Worm (Caenorhabditis elegans) whole organism, L1 larva: Measurements from ENCODE around the gene tin-10.

Experiments used
- C34B4.2 ChIP-seq: sonication (generic microtip); optimal IDR thresholded peaks from 2 replicates; lab custom pipeline; 2017; ENCODE audit warnings: mild to moderate bottlenecking, missing genetic modification characterization, missing compliant biosample characterization
- F16B12.6 ChIP-seq: fragments of 150-350 bp; optimal IDR thresholded peaks from 2 replicates; lab custom pipeline; 2014; ENCODE audit warnings: missing biosample characterization, missing genetic modification characterization
- Y116A8C.19 ChIP-seq: sonication (generic microtip); optimal IDR thresholded peaks from 2 replicates; lab custom pipeline; 2016; ENCODE audit warnings: missing compliant biosample characterization, missing genetic modification characterization, borderline replicate concordance
- ama-1 ChIP-seq: fragments of 150-350 bp; optimal IDR thresholded peaks from 2 replicates; lab custom pipeline; 2014
- ceh-63 ChIP-seq: fragments of 200-800 bp; sonication (Bioruptor generic); optimal IDR thresholded peaks from 2 replicates; lab custom pipeline; 2018; ENCODE audit warnings: mild to moderate bottlenecking, missing genetic modification characterization, missing compliant biosample characterization
- ceh-8 ChIP-seq: fragments of 200-800 bp; sonication (Bioruptor generic); optimal IDR thresholded peaks from 2 replicates; lab custom pipeline; 2018; ENCODE audit warnings: mild to moderate bottlenecking, missing genetic modification characterization, moderate library complexity, missing compliant biosample characterization
- ceh-82 ChIP-seq, 3 experiments: fragments of 150-350 bp in 1 of 3; sonication (generic microtip) in 2 of 3; optimal IDR thresholded peaks; 2 replicates each; lab custom pipeline; 2014 to 2017; ENCODE audit warnings: missing biosample characterization in 3 of 3, missing genetic modification characterization in 3 of 3
- ces-1 ChIP-seq: fragments of 150-350 bp; optimal IDR thresholded peaks from 2 replicates; lab custom pipeline; 2014; ENCODE audit warnings: missing biosample characterization, missing genetic modification reagents, missing genetic modification characterization
- efl-1 ChIP-seq, 4 experiments: fragments of 150-350 bp; optimal IDR thresholded peaks in 3 of 4; peaks in 1 of 4; 1 replicate in 1 of 4; 2 replicates in 3 of 4; lab custom pipeline; 2014; ENCODE audit warnings: missing biosample characterization in 2 of 4, missing genetic modification characterization in 2 of 4, missing genetic modification reagents in 2 of 4
- egl-13 ChIP-seq: sonication (generic microtip); optimal IDR thresholded peaks from 2 replicates; lab custom pipeline; 2016; ENCODE audit warnings: missing genotype, missing genetic modification reagents, missing genetic modification characterization, missing compliant biosample characterization
- elt-2 ChIP-seq: sonication (generic microtip); optimal IDR thresholded peaks from 2 replicates; lab custom pipeline; 2016; ENCODE audit warnings: missing genetic modification characterization, mild to moderate bottlenecking, inconsistent platforms, missing compliant biosample characterization, missing genetic modification reagents
- elt-3 ChIP-seq, 6 experiments: fragments of 150-350 bp in 1 of 6; sonication (generic microtip); optimal IDR thresholded peaks; 2 replicates each; lab custom pipeline; 2017 to 2018; ENCODE audit warnings: missing biosample characterization in 6 of 6, missing genetic modification characterization in 6 of 6, inconsistent platforms in 1 of 6
- fkh-8 ChIP-seq: sonication (generic microtip); optimal IDR thresholded peaks from 2 replicates; lab custom pipeline; 2016; ENCODE audit warnings: mild to moderate bottlenecking, missing genetic modification characterization, missing compliant biosample characterization
- fos-1 ChIP-seq: fragments of 150-350 bp; optimal IDR thresholded peaks from 2 replicates; lab custom pipeline; 2014; ENCODE audit warnings: missing biosample characterization, missing genetic modification characterization
- grh-1 ChIP-seq: fragments of 200-800 bp; sonication (Bioruptor generic); IDR thresholded peaks from 2 replicates; pipeline ENCODE4 v1.3.6; 2022; ENCODE audit warnings: missing genetic modification reagents, missing genetic modification characterization, missing compliant biosample characterization
- hlh-4 ChIP-seq: sonication (generic microtip); optimal IDR thresholded peaks from 2 replicates; lab custom pipeline; 2016; ENCODE audit warnings: mild to moderate bottlenecking, missing genetic modification characterization, missing compliant biosample characterization
- hpl-2 ChIP-seq: fragments of 150-350 bp; optimal IDR thresholded peaks from 2 replicates; lab custom pipeline; 2014; ENCODE audit warnings: missing biosample characterization, missing genetic modification reagents, missing genetic modification characterization
- irx-1 ChIP-seq: sonication (generic microtip); optimal IDR thresholded peaks from 2 replicates; lab custom pipeline; 2016; ENCODE audit warnings: missing genetic modification characterization, missing compliant biosample characterization
- isw-1 ChIP-seq: fragments of 200-800 bp; sonication (Bioruptor generic); IDR thresholded peaks from 2 replicates; pipeline ENCODE4 v1.3.6; 2022; ENCODE audit warnings: missing genetic modification characterization, missing compliant biosample characterization
- lin-14 ChIP-seq: fragments of 200-800 bp; sonication (Bioruptor generic); optimal IDR thresholded peaks from 2 replicates; lab custom pipeline; 2018; ENCODE audit warnings: mild to moderate bottlenecking, missing genetic modification characterization, moderate library complexity, missing compliant biosample characterization
- lin-15B ChIP-seq: fragments of 150-350 bp; sonication (generic microtip); optimal IDR thresholded peaks from 3 replicates; lab custom pipeline; 2014; ENCODE audit warnings: missing biosample characterization, missing genetic modification characterization
- lir-3 ChIP-seq: sonication (generic microtip); optimal IDR thresholded peaks from 2 replicates; lab custom pipeline; 2016; ENCODE audit warnings: mild to moderate bottlenecking, missing genetic modification characterization, moderate library complexity, missing compliant biosample characterization; ENCODE audit not compliant: poor library complexity
- lsy-2 ChIP-seq, 2 experiments: fragments of 150-350 bp; optimal IDR thresholded peaks; 2 replicates each; lab custom pipeline; 2014; ENCODE audit warnings: missing biosample characterization in 2 of 2, missing genetic modification characterization in 2 of 2
- mef-2 ChIP-seq: fragments of 150-350 bp; optimal IDR thresholded peaks from 2 replicates; lab custom pipeline; 2014; ENCODE audit warnings: missing biosample characterization, missing genetic modification characterization
- nhr-20 ChIP-seq: sonication (generic microtip); optimal IDR thresholded peaks from 2 replicates; lab custom pipeline; 2016; ENCODE audit warnings: mild to moderate bottlenecking, missing genetic modification characterization, missing compliant biosample characterization
- nhr-28 ChIP-seq: fragments of 150-350 bp; optimal IDR thresholded peaks from 2 replicates; lab custom pipeline; 2014; ENCODE audit warnings: missing biosample characterization, missing genetic modification characterization
- nhr-77 ChIP-seq: fragments of 150-350 bp; optimal IDR thresholded peaks from 2 replicates; lab custom pipeline; 2014; ENCODE audit warnings: missing biosample characterization, missing genetic modification characterization
- nhr-84 ChIP-seq: sonication (generic microtip); optimal IDR thresholded peaks from 2 replicates; lab custom pipeline; 2017; ENCODE audit warnings: missing biosample characterization, missing genetic modification characterization
- nhr-85 ChIP-seq: sonication (generic microtip); peaks from one replicate; lab custom pipeline; 2016; ENCODE audit warnings: missing genetic modification characterization, inconsistent platforms, missing compliant biosample characterization
- skn-1 ChIP-seq: fragments of 150-350 bp; optimal IDR thresholded peaks from 2 replicates; lab custom pipeline; 2014; ENCODE audit warnings: missing biosample characterization, missing genetic modification characterization
- snu-23 ChIP-seq: sonication (generic microtip); optimal IDR thresholded peaks from 2 replicates; lab custom pipeline; 2016; ENCODE audit warnings: missing genetic modification characterization, missing compliant biosample characterization
- tlp-1 ChIP-seq: fragments of 150-350 bp; optimal IDR thresholded peaks from 2 replicates; lab custom pipeline; 2014; ENCODE audit warnings: missing biosample characterization, missing genetic modification characterization
- unc-130 ChIP-seq: fragments of 150-350 bp; optimal IDR thresholded peaks from 2 replicates; lab custom pipeline; 2017; ENCODE audit warnings: missing biosample characterization, missing genetic modification characterization, inconsistent platforms
- unc-30 ChIP-seq: sonication (generic microtip); optimal IDR thresholded peaks from 2 replicates; lab custom pipeline; 2017; ENCODE audit warnings: missing biosample characterization, missing genetic modification characterization
- xbp-1 ChIP-seq: sonication (generic microtip); optimal IDR thresholded peaks from 2 replicates; lab custom pipeline; 2016; ENCODE audit warnings: missing genetic modification characterization, missing compliant biosample characterization
- zag-1 ChIP-seq: fragments of 150-350 bp; optimal IDR thresholded peaks from 2 replicates; lab custom pipeline; 2014; ENCODE audit warnings: missing biosample characterization, missing genetic modification characterization
- ztf-4 ChIP-seq: fragments of 150-350 bp; optimal IDR thresholded peaks from 2 replicates; lab custom pipeline; 2014; ENCODE audit warnings: missing biosample characterization, missing genetic modification characterization

tin-10 gene

DNA sequence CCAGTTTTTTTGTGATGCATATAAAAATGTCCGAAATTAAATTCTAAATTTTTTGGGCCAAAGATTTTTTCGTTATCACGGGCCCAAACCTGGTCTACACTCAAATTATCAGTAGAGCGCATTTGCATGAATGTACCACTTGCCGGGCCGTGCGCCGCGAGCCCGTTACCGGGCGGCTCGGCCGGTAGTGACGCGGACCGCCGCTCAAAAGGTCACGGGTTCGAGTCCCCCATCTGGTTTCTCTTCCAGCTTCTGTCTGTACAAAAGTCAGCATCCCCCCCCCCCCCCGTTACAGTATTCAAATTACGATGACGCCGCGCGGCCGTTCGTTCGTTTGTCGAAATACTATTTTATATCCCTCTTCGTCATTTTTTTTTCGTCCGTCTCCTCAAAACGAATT, 25.3 kb downstream of the tin-10 start (continued):
- TF ChIP-seq elt-3 (tag; optimal IDR thresholded peaks at IDR 0.05; lab: Kevin White, UChicago), result no peak
- TF ChIP-seq nhr-20 (tag; lab: Kevin White, UChicago), result no peak
- no peak for TF ChIP-seq ces-1 (GFP tag; lab: Kevin White, UChicago)
- no peak for TF ChIP-seq Y116A8C.19 (tag; lab: Kevin White, UChicago)

DNA sequence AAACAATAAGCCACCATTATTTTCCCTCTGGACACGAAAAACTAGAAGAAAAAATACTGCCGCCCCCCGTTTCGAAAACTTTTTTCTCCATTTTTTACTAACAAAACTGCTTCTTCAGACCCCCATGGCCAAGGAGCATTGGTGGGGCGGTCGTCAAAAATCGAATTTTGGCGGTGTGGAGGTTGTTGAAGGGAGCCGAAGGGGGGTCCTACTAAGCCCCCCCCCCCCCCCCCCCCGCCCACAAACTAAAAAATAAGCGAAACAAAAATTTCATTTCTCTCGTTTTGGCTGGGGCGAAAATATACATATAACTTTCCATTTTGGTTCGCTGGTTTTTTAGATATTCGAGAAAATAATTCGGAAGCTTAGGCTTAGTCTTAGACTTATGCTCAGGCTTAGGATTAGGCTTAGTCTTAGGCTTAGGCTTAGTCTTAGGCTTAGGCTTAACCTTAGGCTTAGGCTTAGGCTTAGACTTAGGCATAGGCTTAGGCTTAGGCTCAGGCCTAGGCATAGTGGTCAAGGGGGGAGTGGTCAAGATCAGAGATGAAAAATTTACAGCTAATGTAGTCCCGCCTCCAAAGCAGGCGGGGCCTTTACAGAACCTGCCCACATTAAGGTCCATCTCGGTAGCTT, 27.9 kb downstream of the tin-10 start:
- TF ChIP-seq ceh-8 (peak; percentile 20), fkh-8 (tag; lab: Kevin White, UChicago) (no peak)
- TF ChIP-seq, all 84 proteins: peak for 1

DNA sequence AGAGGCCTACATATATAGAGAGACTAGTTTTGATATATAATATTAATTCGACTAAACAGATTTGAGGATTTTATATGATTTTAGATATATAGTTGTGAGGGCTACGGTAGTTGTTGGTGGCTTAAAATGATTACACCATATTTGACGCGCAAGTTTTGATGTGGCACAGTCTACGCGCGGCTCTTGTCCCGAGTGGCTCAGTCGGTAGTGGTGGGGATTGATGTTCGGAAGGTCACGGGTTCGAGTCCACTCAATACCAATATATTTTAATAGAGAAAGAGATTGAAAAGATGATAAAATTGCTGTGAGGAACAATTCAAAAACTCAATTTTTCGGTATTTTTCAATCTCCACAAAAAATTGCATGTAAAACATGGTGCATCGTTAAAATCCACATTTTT, 29.8 kb downstream of the tin-10 start:
- TF ChIP-seq isw-1, result no peak
- no peak for TF ChIP-seq grh-1
- no peak for TF ChIP-seq irx-1 (tag; lab: Kevin White, UChicago)
- no peak for TF ChIP-seq snu-23
- peak; percentile 11 for TF ChIP-seq nhr-85 (tag; lab: Kevin White, UChicago)
- no peak for TF ChIP-seq nhr-20 (tag; lab: Kevin White, UChicago)

DNA sequence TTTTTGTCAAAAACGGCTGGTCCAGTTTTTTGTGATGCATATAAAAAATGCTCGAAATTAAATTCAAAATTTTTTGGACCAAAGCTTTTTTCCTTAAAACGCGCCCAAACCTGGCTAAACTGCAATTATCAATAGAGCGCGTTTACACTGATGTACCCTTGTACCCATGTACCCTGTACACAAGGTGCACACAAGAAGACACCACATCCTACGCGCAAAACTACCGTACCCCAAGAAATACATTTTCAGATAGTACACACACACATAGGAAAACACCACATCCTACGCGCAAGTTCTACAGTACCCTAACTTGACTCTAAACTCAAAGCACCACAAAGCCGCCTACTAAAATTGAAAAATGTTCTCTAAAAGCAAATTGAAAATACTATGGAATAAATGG, 31.3 kb downstream of the tin-10 start:
- TF ChIP-seq ces-1 (GFP tag; lab: Kevin White, UChicago) (no peak), nhr-28 (no peak), lsy-2 (tag; optimal IDR thresholded peaks at IDR 0.05; lab: Kevin White, UChicago) (peak; percentile 13 to 89), F16B12.6 (peak; percentile 44), egl-13 (no peak), unc-130 (no peak), Y116A8C.19 (tag; lab: Kevin White, UChicago) (no peak), C34B4.2 (no peak), unc-30 (tag; lab: Kevin White, UChicago) (no peak), ztf-4 (tag; lab: Kevin White, UChicago) (no peak), elt-2 (tag; lab: Kevin White, UChicago) (no peak), lin-15B (tag; lab: Kevin White, UChicago) (no peak)

DNA sequence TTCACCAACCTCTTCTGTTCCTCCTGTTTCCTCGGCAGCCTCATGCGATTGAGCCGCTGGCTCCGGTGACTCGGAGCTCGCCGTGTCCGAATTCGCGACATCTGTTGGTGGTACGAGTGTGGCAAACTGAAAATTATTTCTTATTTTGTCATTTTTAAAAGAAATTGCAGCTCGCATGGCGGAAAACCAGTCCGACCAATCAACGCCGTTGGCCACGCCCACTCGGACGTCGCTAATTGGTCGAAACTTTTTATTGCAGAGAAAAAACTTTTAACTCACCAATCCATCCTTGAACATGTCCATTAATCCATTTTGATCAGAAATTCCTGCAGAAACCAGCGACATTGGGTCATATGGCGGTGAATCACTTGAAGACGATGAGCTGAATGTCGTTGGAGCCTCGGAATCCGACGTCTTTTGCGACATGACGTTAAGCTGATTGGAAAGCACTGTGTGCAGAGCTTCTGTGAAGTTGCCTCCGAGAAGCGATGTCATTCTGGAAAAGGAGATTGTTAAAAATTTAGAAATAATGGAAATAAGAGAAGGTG, 32.3 kb downstream of the tin-10 start, which contains the start of gene bed-2:
bed-2 (minus strand) TSS at position 498 of the 548 bp plus-strand sequence.
- TF ChIP-seq nhr-84 (tag; lab: Kevin White, UChicago) (no peak), xbp-1 (tag; lab: Kevin White, UChicago) (no peak), hlh-4 (tag; lab: Kevin White, UChicago) (no peak), ama-1 (lab: Kevin White, UChicago) (no peak), ceh-82 (tag; optimal IDR thresholded peaks at IDR 0.05; lab: Kevin White, UChicago) (no peak), lir-3 (tag; lab: Kevin White, UChicago) (no peak), tlp-1 (tag; lab: Kevin White, UChicago) (no peak), isw-1 (no peak), nhr-20 (tag; lab: Kevin White, UChicago) (no peak)

DNA sequence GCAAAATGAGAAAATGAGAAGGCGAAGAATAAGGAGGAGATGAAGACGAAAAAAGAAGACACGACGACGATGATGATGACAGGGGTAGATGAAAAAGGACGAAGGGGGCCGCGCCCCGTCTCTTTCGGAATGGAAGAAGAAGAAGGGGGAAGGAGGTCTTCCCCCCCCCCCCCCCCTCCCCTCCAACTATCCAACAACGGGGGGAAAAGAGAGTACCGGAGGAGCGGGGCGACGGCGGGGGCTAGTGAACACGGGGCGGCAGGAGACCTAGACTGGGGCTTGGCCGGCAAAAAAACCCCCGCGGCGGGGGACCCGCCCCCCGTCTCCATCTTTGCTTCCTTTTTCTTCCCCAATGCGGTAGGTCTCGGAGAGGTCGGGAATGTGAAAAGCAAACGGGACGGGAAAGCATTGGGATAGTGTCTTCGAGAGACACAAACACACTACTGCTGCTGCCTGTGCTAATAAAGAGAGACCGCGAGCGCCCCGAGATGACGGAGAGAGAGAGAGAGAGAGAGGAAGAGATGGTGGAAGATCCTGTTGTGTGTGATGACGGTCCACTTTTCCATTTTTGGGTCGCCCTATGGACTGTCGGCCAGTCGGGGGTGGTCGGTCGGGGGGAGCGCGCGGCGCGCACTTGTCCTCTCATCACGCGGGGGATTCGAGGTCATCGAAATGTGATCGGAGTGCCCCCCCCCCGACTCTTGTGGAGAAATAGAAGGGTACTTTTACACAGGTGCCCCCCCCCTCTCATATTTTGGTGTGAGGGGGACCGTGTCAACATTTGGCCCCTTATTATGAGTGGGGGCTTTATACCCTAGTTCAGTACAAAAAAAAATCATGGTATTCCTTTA, 34.8 kb downstream of the tin-10 start:
- TF ChIP-seq nhr-84 (tag; lab: Kevin White, UChicago) (no peak), fos-1 (tag; lab: Kevin White, UChicago) (no peak), hpl-2 (no peak), mef-2 (tag; lab: Kevin White, UChicago) (no peak), lin-14 (peak; percentile 55), ceh-8 (peak; percentile 93), efl-1 (optimal IDR thresholded peaks at IDR 0.05; lab: Kevin White, UChicago) (no peak), efl-1 (GFP tag; optimal IDR thresholded peaks at IDR 0.05 in 1 of 2; lab: Kevin White, UChicago) (peak in 1 of 2 experiments; percentile 90), ceh-63 (GFP tag; lab: Kevin White, UChicago) (no peak), zag-1 (tag; lab: Kevin White, UChicago) (no peak), nhr-85 (tag; lab: Kevin White, UChicago) (peak; percentile 68), lsy-2 (tag; optimal IDR thresholded peaks at IDR 0.05; lab: Kevin White, UChicago) (no peak), nhr-77 (tag; lab: Kevin White, UChicago) (peak; percentile 13), ceh-82 (tag; optimal IDR thresholded peaks at IDR 0.05; lab: Kevin White, UChicago) (peak in 2 of 3 experiments; percentile 22 to 26), skn-1 (tag; lab: Kevin White, UChicago) (no peak)
